Fruit fly (Drosophila melanogaster) whole organism, embryonic: ENCODE data around the gene CG14052.

Source experiments
- Adf1 ChIP-seq: fragments of 200-800 bp; sonication (Bioruptor generic); IDR thresholded peaks from 2 replicates; pipeline ENCODE4 v1.3.6; 2022; ENCODE audit warnings: missing biosample characterization, missing genetic modification characterization
- BEAF-32 ChIP-seq: fragments of 200-800 bp; sonication (Bioruptor generic); optimal IDR thresholded peaks from 3 replicates; lab custom pipeline; 2017; ENCODE audit warnings: missing biosample characterization, missing genetic modification characterization, mild to moderate bottlenecking, moderate library complexity, missing genetic modification reagents
- CG11398 ChIP-seq: fragments of 200-800 bp; sonication (Bioruptor generic); optimal IDR thresholded peaks from 2 replicates; lab custom pipeline; 2016; ENCODE audit warnings: missing biosample characterization, missing genetic modification characterization
- CG11723 ChIP-seq: fragments of 200-800 bp; sonication (Bioruptor generic); optimal IDR thresholded peaks from 2 replicates; lab custom pipeline; 2017; ENCODE audit warnings: missing biosample characterization, mild to moderate bottlenecking, missing genetic modification characterization
- CG13123 ChIP-seq: fragments of 200-800 bp; sonication (Bioruptor generic); optimal IDR thresholded peaks from 2 replicates; lab custom pipeline; 2016; ENCODE audit warnings: missing biosample characterization, missing genetic modification characterization
- CG14710 ChIP-seq: fragments of 200-800 bp; sonication (Bioruptor generic); optimal IDR thresholded peaks from 3 replicates; lab custom pipeline; 2019; ENCODE audit warnings: missing biosample characterization, mild to moderate bottlenecking, missing genetic modification characterization, moderate library complexity
- CG14860 ChIP-seq: fragments of 200-800 bp; sonication (Bioruptor generic); IDR thresholded peaks from 3 replicates; pipeline ENCODE4 v1.3.6; 2022; ENCODE audit warnings: missing biosample characterization, missing genetic modification characterization; ENCODE audit not compliant: partially characterized antibody
- CG15269 ChIP-seq: fragments of 200-800 bp; sonication (Bioruptor generic); optimal IDR thresholded peaks from 2 replicates; lab custom pipeline; 2018; ENCODE audit warnings: missing biosample characterization, mild to moderate bottlenecking, missing genetic modification characterization, moderate library complexity
- CG1529 ChIP-seq: fragments of 200-800 bp; sonication (Bioruptor generic); optimal IDR thresholded peaks from 3 replicates; lab custom pipeline; 2018; ENCODE audit warnings: missing biosample characterization, missing genetic modification characterization
- CG15514 ChIP-seq: fragments of 200-800 bp; sonication (Bioruptor generic); optimal IDR thresholded peaks from 3 replicates; lab custom pipeline; 2017; ENCODE audit warnings: missing biosample characterization, missing genetic modification characterization, mild to moderate bottlenecking, moderate library complexity, missing genetic modification reagents
- CG15696 ChIP-seq: fragments of 200-800 bp; sonication (Bioruptor generic); optimal IDR thresholded peaks from 2 replicates; lab custom pipeline; 2019; ENCODE audit warnings: missing biosample characterization, mild to moderate bottlenecking, missing genetic modification characterization, moderate library complexity
- CG16813 ChIP-seq: fragments of 200-800 bp; sonication (Bioruptor generic); IDR thresholded peaks from 3 replicates; pipeline ENCODE4 v1.3.6; 2022; ENCODE audit warnings: missing biosample characterization, missing genetic modification characterization; ENCODE audit not compliant: partially characterized antibody
- CG17186 ChIP-seq: fragments of 200-800 bp; sonication (Bioruptor generic); optimal IDR thresholded peaks from 3 replicates; lab custom pipeline; 2017; ENCODE audit warnings: missing biosample characterization, missing genetic modification reagents, missing genetic modification characterization
- CG2116 ChIP-seq: fragments of 200-800 bp; sonication (Bioruptor generic); optimal IDR thresholded peaks from 3 replicates; lab custom pipeline; 2018; ENCODE audit warnings: missing biosample characterization, mild to moderate bottlenecking, missing genetic modification characterization
- CG4617 ChIP-seq: fragments of 200-800 bp; sonication (Bioruptor generic); optimal IDR thresholded peaks from 3 replicates; lab custom pipeline; 2016; ENCODE audit warnings: missing biosample characterization, missing genetic modification characterization, borderline replicate concordance
- CG6272 ChIP-seq: fragments of 200-800 bp; sonication (Bioruptor generic); IDR thresholded peaks from 2 replicates; pipeline ENCODE4 v1.3.6; 2022; ENCODE audit warnings: missing biosample characterization, missing genetic modification characterization
- CG6791 ChIP-seq: fragments of 200-800 bp; sonication (Bioruptor generic); IDR thresholded peaks from 3 replicates; pipeline ENCODE4 v1.3.6; 2022; ENCODE audit warnings: missing biosample characterization, missing genetic modification characterization; ENCODE audit not compliant: partially characterized antibody
- CG7963 ChIP-seq: fragments of 200-800 bp; sonication (Bioruptor generic); IDR thresholded peaks from 3 replicates; pipeline ENCODE4 v1.3.6; 2022; ENCODE audit warnings: missing biosample characterization, missing genetic modification characterization; ENCODE audit not compliant: partially characterized antibody
- CG8089 ChIP-seq: fragments of 200-800 bp; sonication (Bioruptor generic); optimal IDR thresholded peaks from 3 replicates; lab custom pipeline; 2016; ENCODE audit warnings: missing biosample characterization, missing genetic modification characterization
- CG8359 ChIP-seq: fragments of 200-800 bp; sonication (Bioruptor generic); optimal IDR thresholded peaks from 2 replicates; lab custom pipeline; 2017; ENCODE audit warnings: missing biosample characterization, mild to moderate bottlenecking, missing genetic modification characterization, borderline replicate concordance
- CG9437 ChIP-seq: fragments of 200-800 bp; sonication (Bioruptor generic); optimal IDR thresholded peaks from 2 replicates; lab custom pipeline; 2018; ENCODE audit warnings: missing biosample characterization, mild to moderate bottlenecking, missing genetic modification characterization
- Dip2 ChIP-seq: fragments of 200-800 bp; sonication (Bioruptor generic); IDR thresholded peaks from 2 replicates; pipeline ENCODE4 v1.3.6; 2022; ENCODE audit warnings: missing biosample characterization, missing genetic modification characterization
- Doc3 ChIP-seq: fragments of 200-800 bp; sonication (Bioruptor generic); IDR thresholded peaks from 3 replicates; pipeline ENCODE4 v1.3.6; 2022; ENCODE audit warnings: missing biosample characterization, missing genetic modification characterization; ENCODE audit not compliant: partially characterized antibody
- Fer2 ChIP-seq: fragments of 200-800 bp; sonication (Bioruptor generic); optimal IDR thresholded peaks from 2 replicates; lab custom pipeline; 2018; ENCODE audit warnings: missing biosample characterization, mild to moderate bottlenecking, missing genetic modification characterization, moderate library complexity
- HLH4C ChIP-seq: fragments of 200-800 bp; sonication (Bioruptor generic); IDR thresholded peaks from 3 replicates; pipeline ENCODE4 v1.3.6; 2022; ENCODE audit warnings: missing biosample characterization, missing genetic modification characterization; ENCODE audit not compliant: partially characterized antibody
- Hmx ChIP-seq: fragments of 200-800 bp; sonication (Bioruptor generic); optimal IDR thresholded peaks from 2 replicates; lab custom pipeline; 2016; ENCODE audit warnings: missing biosample characterization, missing genetic modification characterization
- MESR4 ChIP-seq: fragments of 200-800 bp; sonication (Bioruptor generic); optimal IDR thresholded peaks from 2 replicates; lab custom pipeline; 2018; ENCODE audit warnings: missing biosample characterization, mild to moderate bottlenecking, missing genetic modification characterization, moderate library complexity
- Meics ChIP-seq: fragments of 200-800 bp; sonication (Bioruptor generic); optimal IDR thresholded peaks from 2 replicates; lab custom pipeline; 2017; ENCODE audit warnings: missing biosample characterization, mild to moderate bottlenecking, missing genetic modification characterization
- Myb ChIP-seq: fragments of 200-800 bp; sonication (Bioruptor generic); optimal IDR thresholded peaks from 2 replicates; lab custom pipeline; 2016; ENCODE audit warnings: missing biosample characterization, missing genetic modification characterization
- Scr ChIP-seq: fragments of 200-800 bp; sonication (Bioruptor generic); IDR thresholded peaks from 2 replicates; pipeline ENCODE4 v1.3.6; 2022; ENCODE audit warnings: missing biosample characterization, missing genetic modification characterization; ENCODE audit not compliant: partially characterized antibody
- Taf1 ChIP-seq: fragments of 200-800 bp; sonication (Bioruptor generic); IDR thresholded peaks from 2 replicates; pipeline ENCODE4 v1.3.6; 2022; ENCODE audit warnings: missing biosample characterization, missing genetic modification characterization
- YL-1 ChIP-seq: fragments of 200-800 bp; sonication (Bioruptor generic); optimal IDR thresholded peaks from 3 replicates; lab custom pipeline; 2017; ENCODE audit warnings: missing biosample characterization, mild to moderate bottlenecking, missing genetic modification characterization
- ci ChIP-seq: fragments of 200-800 bp; sonication (Bioruptor generic); IDR thresholded peaks from 3 replicates; pipeline ENCODE4 v1.3.6; 2022; ENCODE audit warnings: missing biosample characterization, missing genetic modification characterization
- croc ChIP-seq: fragments of 200-800 bp; sonication (Bioruptor generic); conservative IDR thresholded peaks from 3 replicates; pipeline ENCODE4 v1.3.6; 2022; ENCODE audit warnings: missing biosample characterization, missing genetic modification characterization
- crp ChIP-seq, 2 experiments: fragments of 200-800 bp; sonication (Bioruptor generic); optimal IDR thresholded peaks; 2 replicates in 1 of 2; 3 replicates in 1 of 2; lab custom pipeline; 2017; ENCODE audit warnings: missing biosample characterization in 2 of 2, missing genetic modification characterization in 2 of 2, mild to moderate bottlenecking in 1 of 2, moderate library complexity in 1 of 2
- fd64A ChIP-seq: fragments of 200-800 bp; sonication (Bioruptor generic); optimal IDR thresholded peaks from 3 replicates; lab custom pipeline; 2018; ENCODE audit warnings: missing biosample characterization, mild to moderate bottlenecking, missing genetic modification characterization
- gcm2 ChIP-seq: fragments of 200-800 bp; sonication (Bioruptor generic); optimal IDR thresholded peaks from 2 replicates; lab custom pipeline; 2016; ENCODE audit warnings: missing biosample characterization, missing genetic modification characterization
- gro ChIP-seq: fragments of 200-800 bp; sonication (Bioruptor generic); optimal IDR thresholded peaks from 2 replicates; lab custom pipeline; 2016; ENCODE audit warnings: missing biosample characterization, missing genetic modification characterization
- hb ChIP-seq: fragments of 200-800 bp; sonication (Bioruptor generic); IDR thresholded peaks from 3 replicates; pipeline ENCODE4 v1.3.6; 2022; ENCODE audit warnings: missing biosample characterization, missing genetic modification characterization; ENCODE audit not compliant: partially characterized antibody
- her ChIP-seq: fragments of 200-800 bp; sonication (Bioruptor generic); optimal IDR thresholded peaks from 2 replicates; lab custom pipeline; 2016; ENCODE audit warnings: missing biosample characterization, missing genetic modification characterization
- knrl ChIP-seq: fragments of 200-800 bp; sonication (Bioruptor generic); IDR thresholded peaks from 3 replicates; pipeline ENCODE4 v1.3.6; 2022; ENCODE audit warnings: missing biosample characterization, missing genetic modification characterization; ENCODE audit not compliant: partially characterized antibody
- phol ChIP-seq: fragments of 200-800 bp; sonication (Bioruptor generic); optimal IDR thresholded peaks from 3 replicates; lab custom pipeline; 2018; ENCODE audit warnings: missing biosample characterization, mild to moderate bottlenecking, missing genetic modification characterization, moderate library complexity
- pzg ChIP-seq: fragments of 200-800 bp; sonication (Bioruptor generic); optimal IDR thresholded peaks from 3 replicates; lab custom pipeline; 2018; ENCODE audit warnings: missing biosample characterization, mild to moderate bottlenecking, missing genetic modification characterization, moderate library complexity
- sob ChIP-seq: fragments of 200-800 bp; sonication (Bioruptor generic); IDR thresholded peaks from 2 replicates; pipeline ENCODE4 v1.3.6; 2022; ENCODE audit warnings: missing biosample characterization, missing genetic modification characterization
- stc ChIP-seq: fragments of 200-800 bp; sonication (Bioruptor generic); IDR thresholded peaks from 2 replicates; pipeline ENCODE4 v1.3.6; 2022; ENCODE audit warnings: missing biosample characterization, missing genetic modification characterization
- stwl ChIP-seq: fragments of 200-800 bp; sonication (Bioruptor generic); optimal IDR thresholded peaks from 3 replicates; lab custom pipeline; 2018; ENCODE audit warnings: missing biosample characterization, mild to moderate bottlenecking, missing genetic modification characterization, moderate library complexity
- sug ChIP-seq: fragments of 200-800 bp; optimal IDR thresholded peaks from 2 replicates; lab custom pipeline; 2019; ENCODE audit warnings: missing biosample characterization, mild to moderate bottlenecking, missing genetic modification characterization, moderate library complexity
- wek ChIP-seq: fragments of 200-800 bp; sonication (Bioruptor generic); optimal IDR thresholded peaks from 3 replicates; lab custom pipeline; 2018; ENCODE audit warnings: missing biosample characterization, mild to moderate bottlenecking, missing genetic modification characterization, moderate library complexity
- zen ChIP-seq: fragments of 200-800 bp; sonication (Bioruptor generic); optimal IDR thresholded peaks from 3 replicates; lab custom pipeline; 2018; ENCODE audit warnings: missing biosample characterization, mild to moderate bottlenecking, missing genetic modification characterization, moderate library complexity

The CG14052 gene

DNA sequence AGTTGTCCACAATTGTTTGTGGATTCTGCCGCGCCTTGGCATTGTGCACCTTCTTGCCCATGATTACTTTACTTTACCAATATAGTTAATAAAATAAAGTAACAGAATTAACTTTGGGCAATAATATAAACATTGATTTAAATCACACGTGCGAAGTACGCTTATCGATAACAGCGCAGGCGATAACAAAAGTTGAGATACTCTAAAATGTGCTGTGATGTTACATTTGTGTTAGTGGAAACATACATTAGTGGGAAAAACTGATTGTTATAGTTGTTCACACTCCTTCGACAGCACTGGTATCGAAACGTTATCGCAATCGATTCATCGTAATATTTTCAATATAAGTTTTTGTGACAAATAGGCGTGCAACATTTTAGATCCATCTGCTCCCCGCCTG lies 18.3 kb downstream of the CG14052 start, which contains the start of gene kz (continued):
- TF ChIP-seq CG13123 (no peak), sob (peak; percentile 38; the same call in 1 of the 2 replicates), CG16813 (peak; percentile 93), pzg (GFP tag; lab: Kevin White, UChicago) (peak; percentile 88), Doc3 (GFP tag; lab: Robert Waterston, UW) (peak; percentile 77), her (GFP tag; lab: Kevin White, UChicago) (no peak), CG15514 (GFP tag; lab: Kevin White, UChicago) (peak; percentile 74), hb (peak; percentile 99), stc (no peak), Scr (peak; percentile 85), wek (GFP tag; lab: Kevin White, UChicago) (no peak), BEAF-32 (GFP tag; lab: Kevin White, UChicago) (peak; percentile 76), gro (GFP tag; lab: Kevin White, UChicago) (no peak), ci (GFP tag; lab: Robert Waterston, UW) (0 out of 3 replicates have a peak, but pooled peaks have one; percentile 32), Fer2 (tag; lab: Kevin White, UChicago) (no peak), Hmx (no peak), MESR4 (GFP tag; lab: Kevin White, UChicago) (peak; percentile 67), Taf1 (no peak), crp (GFP tag; optimal IDR thresholded peaks at IDR 0.05; lab: Kevin White, UChicago) (peak in 1 of 2 experiments; percentile 25), CG1529 (no peak), Adf1 (GFP tag; lab: Robert Waterston, UW) (0 out of 2 replicates have a peak, but pooled peaks have one; percentile 9), CG6791 (GFP tag; lab: Robert Waterston, UW) (peak; percentile 98), Meics (no peak), CG9437 (GFP tag; lab: Kevin White, UChicago) (peak; percentile 51), phol (tag; lab: Kevin White, UChicago) (peak; percentile 34), gcm2 (GFP tag; lab: Kevin White, UChicago) (no peak), zen (tag; lab: Kevin White, UChicago) (peak; percentile 2), HLH4C (peak; percentile 99), CG14710 (tag; lab: Kevin White, UChicago) (peak; percentile 67), knrl (peak; percentile 82), CG17186 (GFP tag; lab: Kevin White, UChicago) (peak; percentile 50), CG8359 (no peak), Myb (peak; percentile 34), CG4617 (GFP tag; lab: Kevin White, UChicago) (peak; percentile 68), CG6272 (GFP tag; lab: Robert Waterston, UW) (no peak), CG15269 (no peak), CG7963 (GFP tag; lab: Robert Waterston, UW) (peak; percentile 98), sug (tag; lab: Kevin White, UChicago) (no peak), stwl (tag; lab: Kevin White, UChicago) (peak; percentile 88), CG15696 (no peak), fd64A (GFP tag; lab: Kevin White, UChicago) (no peak), YL-1 (peak; percentile 86), CG11398 (GFP tag; lab: Kevin White, UChicago) (no peak), croc (GFP tag; lab: Robert Waterston, UW) (no peak), CG11723 (no peak), CG2116 (GFP tag; lab: Kevin White, UChicago) (peak; percentile 81), CG8089 (GFP tag; lab: Kevin White, UChicago) (no peak), Dip2 (GFP tag; lab: Robert Waterston, UW) (no peak), CG14860 (GFP tag; lab: Robert Waterston, UW) (peak; percentile 98)
